Worm (Caenorhabditis elegans): ENCODE data around the gene F54C8.6.
A peak's percentile ranks its signal among the peaks of the same experiment; 100 is the strongest.

The F54C8.6 gene

ce11 chrIII:9474501-9474900 lies 24.8 kb upstream of the F54C8.6 start:
- TF ChIP-seq tbx-11 (GFP tag; IDR thresholded peaks at IDR 0.05), result no peak
- TF ChIP-seq B0310.2 (tag; optimal IDR thresholded peaks at IDR 0.05), result no peak
- TF ChIP-seq hmbx-1 (tag; optimal IDR thresholded peaks at IDR 0.05), result no peak
- TF ChIP-seq tbx-37 (GFP tag; conservative IDR thresholded peaks at IDR 0.05), result no peak
- TF ChIP-seq ets-7 (tag; optimal IDR thresholded peaks at IDR 0.05), result no peak
- TF ChIP-seq hmg-4 (GFP tag; optimal IDR thresholded peaks at IDR 0.05), result no peak
- TF ChIP-seq ama-1 (optimal IDR thresholded peaks at IDR 0.05), result no peak
- TF ChIP-seq scrt-1 (GFP tag; IDR thresholded peaks at IDR 0.05), result no peak
- TF ChIP-seq hnd-1 (tag; optimal IDR thresholded peaks at IDR 0.05), result no peak
- TF ChIP-seq ceh-13 (GFP tag; optimal IDR thresholded peaks at IDR 0.05), result no peak

- TF ChIP-seq tbx-37 (GFP tag; conservative IDR thresholded peaks at IDR 0.05) (no peak), ceh-13 (GFP tag; optimal IDR thresholded peaks at IDR 0.05) (no peak), hmg-4 (GFP tag; optimal IDR thresholded peaks at IDR 0.05) (no peak), hnd-1 (tag; optimal IDR thresholded peaks at IDR 0.05) (no peak), aly-1 (tag; optimal IDR thresholded peaks at IDR 0.05) (no peak), flt-1 (GFP tag; IDR thresholded peaks at IDR 0.05) (no peak), pes-1 (GFP tag; IDR thresholded peaks at IDR 0.05) (no peak), sea-1 (GFP tag; conservative IDR thresholded peaks at IDR 0.05) (no peak), tra-4 (tag; optimal IDR thresholded peaks at IDR 0.05) (no peak), ceh-36 (tag; optimal IDR thresholded peaks at IDR 0.05) (no peak), hmbx-1 (tag; optimal IDR thresholded peaks at IDR 0.05) (no peak), ama-1 (optimal IDR thresholded peaks at IDR 0.05) (no peak), B0310.2 (tag; optimal IDR thresholded peaks at IDR 0.05) (no peak), ets-7 (tag; optimal IDR thresholded peaks at IDR 0.05) (no peak), scrt-1 (GFP tag; IDR thresholded peaks at IDR 0.05) (no peak), F13C5.2 (tag; optimal IDR thresholded peaks at IDR 0.05) (no peak), tbx-11 (GFP tag; IDR thresholded peaks at IDR 0.05) (no peak)
Measured at ce11 chrIII:9472464-9472863, 22.7 kb upstream of the F54C8.6 start.

- TF ChIP-seq aly-1 (tag; optimal IDR thresholded peaks at IDR 0.05), result no peak
- no peak for TF ChIP-seq sea-1 (GFP tag; conservative IDR thresholded peaks at IDR 0.05)
- TF ChIP-seq ets-7 (tag; optimal IDR thresholded peaks at IDR 0.05), result no peak
- no peak for TF ChIP-seq tbx-37 (GFP tag; conservative IDR thresholded peaks at IDR 0.05)
Measured at ce11 chrIII:9471996-9472395, 22.3 kb upstream of the F54C8.6 start.

ce11 chrIII:9467857-9468256 lies 18.1 kb upstream of the F54C8.6 start, which contains the start of gene tag-342:
TSS of gene tag-342 (plus strand) at chrIII:9468157.
- no peak for TF ChIP-seq scrt-1 (GFP tag; IDR thresholded peaks at IDR 0.05)
- no peak for TF ChIP-seq ets-7 (tag; optimal IDR thresholded peaks at IDR 0.05)
- no peak for TF ChIP-seq tra-4 (tag; optimal IDR thresholded peaks at IDR 0.05)
- no peak for TF ChIP-seq ceh-13 (GFP tag; optimal IDR thresholded peaks at IDR 0.05)
- no peak for TF ChIP-seq pes-1 (GFP tag; IDR thresholded peaks at IDR 0.05)
- TF ChIP-seq ama-1 (optimal IDR thresholded peaks at IDR 0.05), result no peak
- TF ChIP-seq hmg-4 (GFP tag; optimal IDR thresholded peaks at IDR 0.05), result no peak
- no peak for TF ChIP-seq sea-1 (GFP tag; conservative IDR thresholded peaks at IDR 0.05)
- TF ChIP-seq ceh-36 (tag; optimal IDR thresholded peaks at IDR 0.05), result no peak
- no peak for TF ChIP-seq B0310.2 (tag; optimal IDR thresholded peaks at IDR 0.05)
- no peak for TF ChIP-seq aly-1 (tag; optimal IDR thresholded peaks at IDR 0.05)
- TF ChIP-seq flt-1 (GFP tag; IDR thresholded peaks at IDR 0.05), result no peak

- TF ChIP-seq pes-1 (GFP tag; IDR thresholded peaks at IDR 0.05) (no peak), hmg-4 (GFP tag; optimal IDR thresholded peaks at IDR 0.05) (peak; percentile 18)
Measured at ce11 chrIII:9467095-9467494, 17.4 kb upstream of the F54C8.6 start, which contains the start of gene baf-1. TSS of gene baf-1 (plus strand) at chrIII:9467464.

- TF ChIP-seq hnd-1 (tag; optimal IDR thresholded peaks at IDR 0.05) (no peak), hmbx-1 (tag; optimal IDR thresholded peaks at IDR 0.05) (no peak), ceh-36 (tag; optimal IDR thresholded peaks at IDR 0.05) (no peak), tbx-37 (GFP tag; conservative IDR thresholded peaks at IDR 0.05) (no peak), sea-1 (GFP tag; conservative IDR thresholded peaks at IDR 0.05) (no peak)
Measured at ce11 chrIII:9465865-9466264, 16.1 kb upstream of the F54C8.6 start, which contains the start of gene B0464.6. TSS of gene B0464.6 (minus strand) at chrIII:9465965.

ce11 chrIII:9465424-9465823 lies 15.7 kb upstream of the F54C8.6 start, which contains the start of gene B0464.9:
TSS of gene B0464.9 (plus strand) at chrIII:9465767.
- peak; percentile 51; the same call in 1 of the 2 replicates for TF ChIP-seq tbx-37 (GFP tag; conservative IDR thresholded peaks at IDR 0.05)
- no peak for TF ChIP-seq flt-1 (GFP tag; IDR thresholded peaks at IDR 0.05)
- peak; percentile 69 for TF ChIP-seq pes-1 (GFP tag; IDR thresholded peaks at IDR 0.05)

ce11 chrIII:9462785-9463467 lies 13.2 kb upstream of the F54C8.6 start:
- TF ChIP-seq ama-1 (optimal IDR thresholded peaks at IDR 0.05) (peak; percentile 91), tra-4 (tag; optimal IDR thresholded peaks at IDR 0.05) (no peak), ets-7 (tag; optimal IDR thresholded peaks at IDR 0.05) (no peak), pes-1 (GFP tag; IDR thresholded peaks at IDR 0.05) (no peak), tbx-37 (GFP tag; conservative IDR thresholded peaks at IDR 0.05) (no peak), aly-1 (tag; optimal IDR thresholded peaks at IDR 0.05) (no peak), tbx-11 (GFP tag; IDR thresholded peaks at IDR 0.05) (no peak), hmg-4 (GFP tag; optimal IDR thresholded peaks at IDR 0.05) (no peak), scrt-1 (GFP tag; IDR thresholded peaks at IDR 0.05) (0 out of 2 replicates have a peak, but pooled peaks have one; percentile 46), hnd-1 (tag; optimal IDR thresholded peaks at IDR 0.05) (no peak), F13C5.2 (tag; optimal IDR thresholded peaks at IDR 0.05) (no peak)
